Fruit fly (Drosophila melanogaster): ENCODE measurements around the gene CG10654.

CG10654 gene

DNA sequence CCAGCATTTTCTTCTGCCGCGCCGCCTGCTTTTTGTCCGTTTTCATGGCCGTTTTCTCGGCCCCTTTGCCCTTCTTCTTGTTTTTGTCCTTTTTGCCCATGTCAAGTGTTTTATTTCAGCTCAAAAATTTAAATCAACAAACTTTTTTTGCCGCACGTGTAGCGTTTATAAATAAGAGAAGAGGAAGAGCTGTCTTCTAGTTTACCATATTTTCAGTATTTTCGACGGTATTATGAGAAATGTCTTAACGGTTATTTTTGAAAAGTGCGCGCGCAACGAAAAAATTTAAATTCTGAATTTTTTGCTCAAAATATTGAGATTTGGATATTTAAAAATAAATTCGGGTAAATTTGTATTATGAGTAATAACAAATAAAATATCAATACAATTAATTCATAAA, 29.5 kb upstream of the CG10654 start, which contains the start of gene CG4069 (continued):
- TF ChIP-seq pzg (GFP tag; optimal IDR thresholded peaks at IDR 0.05) (peak; percentile 38), CG17385 (GFP tag; optimal IDR thresholded peaks at IDR 0.05) (peak; percentile 98), MESR4 (GFP tag; optimal IDR thresholded peaks at IDR 0.05) (peak; percentile 40), CG4617 (GFP tag; optimal IDR thresholded peaks at IDR 0.05; ENCODE audit: borderline replicate concordance) (peak; percentile 26)

DNA sequence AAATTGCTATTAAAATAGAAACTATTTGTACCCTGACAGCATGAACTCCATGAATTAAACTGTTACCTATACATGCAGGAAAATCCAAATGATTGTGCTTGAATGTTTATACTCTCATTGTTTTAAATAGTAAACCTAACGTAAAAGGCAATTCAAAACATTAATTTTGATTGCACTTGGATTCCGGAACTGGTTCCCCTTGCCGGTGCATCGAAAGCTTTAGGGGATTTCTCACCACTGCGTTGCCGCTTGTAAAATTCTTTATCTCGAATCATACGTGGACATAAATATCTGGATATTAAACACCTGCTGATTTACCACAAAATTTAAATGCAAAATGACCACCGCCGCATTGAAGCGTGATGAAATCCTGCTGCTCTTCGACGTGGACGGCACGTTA, 26.7 kb upstream of the CG10654 start, which contains the start of gene Pmm2:
Gene Pmm2, plus strand, starts transcription at position 273 of the 400 bp plus-strand sequence.
- TF ChIP-seq row (GFP tag; IDR thresholded peaks at IDR 0.05) (peak; percentile 23; the same call in 1 of the 3 replicates), E2f2 (GFP tag; IDR thresholded peaks at IDR 0.05) (peak; percentile 63), trem (tag; optimal IDR thresholded peaks at IDR 0.05) (peak; percentile 3), sens (GFP tag) (peak; percentile 57), rib (GFP tag; IDR thresholded peaks at IDR 0.05) (no peak), her (GFP tag; optimal IDR thresholded peaks at IDR 0.05) (peak; percentile 99), ase (GFP tag; IDR thresholded peaks at IDR 0.05) (no peak), Dfd (GFP tag; optimal IDR thresholded peaks at IDR 0.05) (no peak), chinmo (GFP tag; IDR thresholded peaks at IDR 0.05; ENCODE audit: partially characterized antibody) (peak; percentile 96), nerfin-2 (GFP tag; IDR thresholded peaks at IDR 0.05; ENCODE audit: partially characterized antibody) (0 out of 2 replicates have a peak, but pooled peaks have one; percentile 18), cato (GFP tag; optimal IDR thresholded peaks at IDR 0.05; ENCODE audit: borderline replicate concordance) (no peak), grau (tag; optimal IDR thresholded peaks at IDR 0.05) (peak; percentile 19), CG14667 (GFP tag; IDR thresholded peaks at IDR 0.05) (no peak), CG43689 (GFP tag; IDR thresholded peaks at IDR 0.05) (no peak), gfzf (GFP tag; optimal IDR thresholded peaks at IDR 0.05) (peak; percentile 71), amos (GFP tag; IDR thresholded peaks at IDR 0.05; ENCODE audit: partially characterized antibody) (peak; percentile 24; the same call in 1 of the 2 replicates), disco-r (GFP tag; optimal IDR thresholded peaks at IDR 0.05) (no peak), p53 (GFP tag; optimal IDR thresholded peaks at IDR 0.05) (no peak), hkb (optimal IDR thresholded peaks at IDR 0.05) (no peak), hkb (GFP tag; IDR thresholded peaks at IDR 0.05) (0 out of 2 replicates have a peak, but pooled peaks have one; percentile 7), Fer3 (tag; optimal IDR thresholded peaks at IDR 0.05) (no peak), ttk (GFP tag; IDR thresholded peaks at IDR 0.05) (no peak), Dp (GFP tag; optimal IDR thresholded peaks at IDR 0.05) (peak; percentile 26), Taf1 (GFP tag; IDR thresholded peaks at IDR 0.05) (no peak), ci (GFP tag; IDR thresholded peaks at IDR 0.05) (no peak), pzg (GFP tag; optimal IDR thresholded peaks at IDR 0.05) (peak; percentile 36), CG13287 (GFP tag; IDR thresholded peaks at IDR 0.05; ENCODE audit: partially characterized antibody) (peak; percentile 41), odd (GFP tag; optimal IDR thresholded peaks at IDR 0.05) (no peak), Tbp (GFP tag; optimal IDR thresholded peaks at IDR 0.05) (no peak), Xbp1 (GFP tag; optimal IDR thresholded peaks at IDR 0.05) (peak; percentile 15), kah (GFP tag; optimal IDR thresholded peaks at IDR 0.05) (peak; percentile 25), CG15514 (GFP tag; optimal IDR thresholded peaks at IDR 0.05) (peak; percentile 99), MESR4 (GFP tag; optimal IDR thresholded peaks at IDR 0.05) (peak; percentile 46), MBD-R2 (GFP tag; IDR thresholded peaks at IDR 0.05) (peak; percentile 42; the same call in 1 of the 2 replicates), NFAT (GFP tag; IDR thresholded peaks at IDR 0.05) (no peak), Myb (GFP tag; optimal IDR thresholded peaks at IDR 0.05) (peak; percentile 15), insv (GFP tag; optimal IDR thresholded peaks at IDR 0.05) (no peak), CG17328 (GFP tag; IDR thresholded peaks at IDR 0.05) (0 out of 2 replicates have a peak, but pooled peaks have one; percentile 10), grn (GFP tag; optimal IDR thresholded peaks at IDR 0.05) (peak; percentile 75), CG34422 (GFP tag; IDR thresholded peaks at IDR 0.05) (peak; percentile 56; the same call in 1 of the 3 replicates)
